Worm (Caenorhabditis elegans) whole organism, young adult: ENCODE measurements around the gene R05G9.3.

Source experiments
- T26A5.8 ChIP-seq: sonication (generic microtip); optimal IDR thresholded peaks from 2 replicates; lab custom pipeline; 2016; ENCODE audit warnings: missing genetic modification characterization, missing compliant biosample characterization
- ama-1 ChIP-seq, 3 experiments: fragments of 150-350 bp in 1 of 3; sonication (generic microtip) in 2 of 3; optimal IDR thresholded peaks; 2 replicates each; lab custom pipeline; 2014 to 2018; ENCODE audit warnings: missing biosample characterization in 2 of 3, missing genetic modification characterization in 2 of 3, missing genetic modification reagents in 2 of 3
- atf-7 ChIP-seq: sonication (generic microtip); optimal IDR thresholded peaks from 2 replicates; lab custom pipeline; 2017; ENCODE audit warnings: mild to moderate bottlenecking, missing genetic modification characterization, missing compliant biosample characterization
- hlh-12 ChIP-seq: sonication (generic microtip); optimal IDR thresholded peaks from 2 replicates; lab custom pipeline; 2016; ENCODE audit warnings: missing genetic modification characterization, missing compliant biosample characterization
- madf-3 ChIP-seq: fragments of 200-800 bp; sonication (Bioruptor generic); IDR thresholded peaks from 2 replicates; pipeline ENCODE4 v1.3.6; 2022; ENCODE audit warnings: missing genetic modification reagents, missing genetic modification characterization, missing compliant biosample characterization
- nfya-2 ChIP-seq: fragments of 200-800 bp; sonication (Bioruptor generic); IDR thresholded peaks from 2 replicates; pipeline ENCODE4 v1.3.6; 2022; ENCODE audit warnings: missing genetic modification reagents, missing genetic modification characterization, missing compliant biosample characterization
- nhr-80 ChIP-seq: sonication (generic microtip); optimal IDR thresholded peaks from 2 replicates; lab custom pipeline; 2016; ENCODE audit warnings: missing genetic modification characterization, missing compliant biosample characterization
- rcor-1 ChIP-seq: fragments of 200-800 bp; sonication (Bioruptor generic); IDR thresholded peaks from 2 replicates; pipeline ENCODE4 v1.3.6; 2022; ENCODE audit warnings: missing genetic modification reagents, missing genetic modification characterization, missing compliant biosample characterization
- rec-8 ChIP-seq, 2 experiments: sonication (generic microtip); optimal IDR thresholded peaks; 2 replicates each; lab custom pipeline; 2016; ENCODE audit warnings: mild to moderate bottlenecking in 2 of 2, missing genetic modification characterization in 2 of 2, missing genetic modification reagents in 2 of 2, missing genotype in 2 of 2, missing biosample characterization in 1 of 2, missing compliant biosample characterization in 1 of 2, moderate library complexity in 1 of 2
- unc-130 ChIP-seq: sonication (generic microtip); optimal IDR thresholded peaks from 2 replicates; lab custom pipeline; 2016; ENCODE audit warnings: missing genetic modification reagents, missing genetic modification characterization, missing compliant biosample characterization
- unc-62 ChIP-seq: fragments of 150-350 bp; optimal IDR thresholded peaks from 2 replicates; lab custom pipeline; 2014; ENCODE audit warnings: missing biosample characterization, missing genetic modification reagents, missing genetic modification characterization
- xnd-1 ChIP-seq: sonication (generic microtip); optimal IDR thresholded peaks from 2 replicates; lab custom pipeline; 2016; ENCODE audit warnings: missing genotype, missing genetic modification reagents, missing genetic modification characterization, missing compliant biosample characterization

- TF ChIP-seq nfya-2 (GFP tag; lab: Robert Waterston, UW) (no peak), atf-7 (tag; lab: Kevin White, UChicago) (no peak), T26A5.8 (tag; lab: Kevin White, UChicago) (no peak), nhr-80 (tag; lab: Kevin White, UChicago) (peak; percentile 43), hlh-12 (no peak), rcor-1 (GFP tag; lab: Robert Waterston, UW) (no peak), xnd-1 (no peak), rec-8 (tag; optimal IDR thresholded peaks at IDR 0.05; lab: Kevin White, UChicago) (no peak), unc-62 (GFP tag; lab: Kevin White, UChicago) (no peak), ama-1 (optimal IDR thresholded peaks at IDR 0.05; lab: Kevin White, UChicago) (no peak), ama-1 (GFP tag; optimal IDR thresholded peaks at IDR 0.05; lab: Kevin White, UChicago) (no peak), unc-130 (GFP tag; lab: Kevin White, UChicago) (no peak), madf-3 (GFP tag; lab: Robert Waterston, UW) (no peak)
These were observed 23.2 kb upstream of the R05G9.3 start, which contains the start of gene C56E6.2 for ce11 chrII:6524501-6524977.
